Worm (Caenorhabditis elegans): ENCODE measurements around the gene C34F6.7.
A peak's percentile ranks its signal among the peaks of the same experiment; 100 is the strongest.

C34F6.7 gene

DNA sequence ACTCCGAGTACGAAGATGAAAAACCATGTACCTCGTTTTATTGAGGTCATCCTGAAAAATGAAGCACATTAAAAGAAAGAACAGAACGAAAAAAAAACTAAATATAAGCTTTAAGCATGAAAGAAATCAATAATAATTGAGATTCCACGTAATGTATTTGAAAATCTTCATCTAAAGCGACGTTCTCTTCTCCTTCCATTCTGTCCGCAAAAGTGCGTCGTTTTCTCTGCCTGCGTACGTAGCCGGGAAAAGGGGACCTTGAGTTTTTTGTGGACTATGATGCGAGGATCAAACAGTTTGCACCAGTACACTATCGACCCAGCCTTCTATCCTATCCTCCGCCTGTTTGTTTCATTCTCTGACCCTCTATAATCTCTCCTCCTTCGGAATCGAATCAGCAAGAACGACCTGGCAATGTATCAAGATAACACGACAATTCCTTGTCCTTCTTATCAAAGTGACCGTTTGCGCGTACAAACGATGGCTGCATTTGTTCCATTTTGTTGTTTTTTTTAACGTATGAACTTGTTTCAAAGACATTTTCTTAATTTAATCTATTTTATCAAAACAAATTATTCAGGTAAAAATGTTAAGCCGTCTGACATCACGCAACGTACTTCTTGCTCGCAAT, at the start of gene C34F6.7, which contains the start of gene idh-2:
Gene C34F6.7, minus strand, starts transcription at position 51 of the 631 bp plus-strand sequence.
Gene idh-2, plus strand, starts transcription at position 581 of the 631 bp plus-strand sequence.
- no peak for TF ChIP-seq ztf-11 (tag; optimal IDR thresholded peaks at IDR 0.05)
- no peak for TF ChIP-seq nhr-10 (tag; optimal IDR thresholded peaks at IDR 0.05)
- TF ChIP-seq ztf-4 (tag; optimal IDR thresholded peaks at IDR 0.05), result no peak
- peak; percentile 58 for TF ChIP-seq sma-9 (GFP tag; optimal IDR thresholded peaks at IDR 0.05)
- TF ChIP-seq sma-9 (tag; optimal IDR thresholded peaks at IDR 0.05), result no peak
- TF ChIP-seq zag-1 (tag; optimal IDR thresholded peaks at IDR 0.05), result no peak
- TF ChIP-seq sem-4 (tag; optimal IDR thresholded peaks at IDR 0.05), result no peak
- TF ChIP-seq nhr-12 (tag; optimal IDR thresholded peaks at IDR 0.05), result no peak
- no peak for TF ChIP-seq unc-39 (tag; optimal IDR thresholded peaks at IDR 0.05)
- TF ChIP-seq crh-2 (tag; optimal IDR thresholded peaks at IDR 0.05), result peak; percentile 8
- TF ChIP-seq sma-3 (GFP tag; optimal IDR thresholded peaks at IDR 0.05), result peak; percentile 57
- no peak for TF ChIP-seq elt-1 (tag; optimal IDR thresholded peaks at IDR 0.05)
- no peak for TF ChIP-seq C34F6.9 (tag; optimal IDR thresholded peaks at IDR 0.05)
- TF ChIP-seq peb-1 (tag; optimal IDR thresholded peaks at IDR 0.05), result no peak
- TF ChIP-seq alr-1 (tag; optimal IDR thresholded peaks at IDR 0.05), result no peak
- peak; percentile 15 for TF ChIP-seq Y55F3AM.14 (GFP tag; optimal IDR thresholded peaks at IDR 0.05)
- no peak for TF ChIP-seq unc-62 (GFP tag; optimal IDR thresholded peaks at IDR 0.05)
- peak; percentile 9 for TF ChIP-seq F13H6.1 (tag; optimal IDR thresholded peaks at IDR 0.05)
- peak in 1 of 2 experiments; percentile 3 for TF ChIP-seq mdl-1 (tag; optimal IDR thresholded peaks at IDR 0.05)
- no peak for TF ChIP-seq mab-5 (tag; optimal IDR thresholded peaks at IDR 0.05)
- no peak for TF ChIP-seq nhr-23 (tag; optimal IDR thresholded peaks at IDR 0.05)
- TF ChIP-seq aly-2 (tag; optimal IDR thresholded peaks at IDR 0.05), result no peak
- no peak for TF ChIP-seq lin-11 (tag; optimal IDR thresholded peaks at IDR 0.05)
- no peak for TF ChIP-seq ama-1 (optimal IDR thresholded peaks at IDR 0.05)
- TF ChIP-seq ZK546.5 (tag; optimal IDR thresholded peaks at IDR 0.05), result no peak
- peak in 1 of 2 experiments; percentile 48 for TF ChIP-seq lsy-2 (tag; optimal IDR thresholded peaks at IDR 0.05)
- TF ChIP-seq lin-39 (tag; optimal IDR thresholded peaks at IDR 0.05), result no peak
- TF ChIP-seq blmp-1 (tag; optimal IDR thresholded peaks at IDR 0.05; ENCODE audit: insufficient read depth), result no peak
- no peak for TF ChIP-seq ceh-82 (tag; optimal IDR thresholded peaks at IDR 0.05)
- no peak for TF ChIP-seq nhr-237 (tag; optimal IDR thresholded peaks at IDR 0.05)
- TF ChIP-seq ceh-16 (tag; optimal IDR thresholded peaks at IDR 0.05), result no peak
- TF ChIP-seq fos-1 (tag; optimal IDR thresholded peaks at IDR 0.05), result peak; percentile 45
- no peak for TF ChIP-seq snpc-4 (tag; optimal IDR thresholded peaks at IDR 0.05)
- TF ChIP-seq nhr-11 (tag; optimal IDR thresholded peaks at IDR 0.05), result no peak
- TF ChIP-seq gmeb-1 (tag; optimal IDR thresholded peaks at IDR 0.05), result peak; percentile 49
- TF ChIP-seq skn-1 (tag; optimal IDR thresholded peaks at IDR 0.05), result no peak
- no peak for TF ChIP-seq nhr-77 (tag; optimal IDR thresholded peaks at IDR 0.05)
- no peak for TF ChIP-seq R02D3.7 (tag; optimal IDR thresholded peaks at IDR 0.05)
- no peak for TF ChIP-seq elt-3 (tag; optimal IDR thresholded peaks at IDR 0.05)
- no peak for TF ChIP-seq egl-27 (tag; optimal IDR thresholded peaks at IDR 0.05)
- no peak for TF ChIP-seq nhr-6 (tag; optimal IDR thresholded peaks at IDR 0.05)
- peak; percentile 50 for TF ChIP-seq unc-55 (GFP tag; optimal IDR thresholded peaks at IDR 0.05)
- TF ChIP-seq nhr-21 (tag; optimal IDR thresholded peaks at IDR 0.05), result peak; percentile 70
- TF ChIP-seq ztf-1 (GFP tag; conservative IDR thresholded peaks at IDR 0.05), result no peak
- TF ChIP-seq nhr-129 (tag; optimal IDR thresholded peaks at IDR 0.05), result peak; percentile 48
- TF ChIP-seq mbf-1 (tag; optimal IDR thresholded peaks at IDR 0.05), result no peak
- no peak for TF ChIP-seq dmd-4 (tag; optimal IDR thresholded peaks at IDR 0.05)
- TF ChIP-seq lin-13 (GFP tag; optimal IDR thresholded peaks at IDR 0.05), result no peak
- peak; percentile 53 for TF ChIP-seq nhr-25 (tag; optimal IDR thresholded peaks at IDR 0.05)

Data from whole organism, L2 larva.